Fruit fly (Drosophila melanogaster) whole organism, prepupa: ENCODE measurements around the gene grsm.
A peak's percentile ranks its signal among the peaks of the same experiment; 100 is the strongest.

Experiments
- Blimp-1 ChIP-seq: fragments of 200-800 bp; sonication (Bioruptor generic); optimal IDR thresholded peaks from 3 replicates; lab custom pipeline; 2017; ENCODE audit warnings: missing biosample characterization, missing genetic modification characterization, mild to moderate bottlenecking, moderate library complexity, missing genetic modification reagents
- CG10631 ChIP-seq: fragments of 200-800 bp; sonication (Bioruptor generic); optimal IDR thresholded peaks from 2 replicates; lab custom pipeline; 2016; ENCODE audit warnings: missing biosample characterization, missing genetic modification characterization
- CG11294 ChIP-seq: fragments of 200-800 bp; sonication (Bioruptor generic); IDR thresholded peaks from 2 replicates; pipeline ENCODE4 v1.3.6; 2022; ENCODE audit warnings: missing biosample characterization, missing genetic modification characterization
- CG11762 ChIP-seq: fragments of 200-800 bp; sonication (Bioruptor generic); optimal IDR thresholded peaks from 3 replicates; lab custom pipeline; 2016; ENCODE audit warnings: missing biosample characterization, missing genetic modification characterization; ENCODE audit not compliant: insufficient read depth
- CG11902 ChIP-seq: fragments of 200-800 bp; sonication (Bioruptor generic); optimal IDR thresholded peaks from 3 replicates; lab custom pipeline; 2016; ENCODE audit warnings: missing biosample characterization, missing genetic modification characterization
- CG15336 ChIP-seq: fragments of 200-800 bp; sonication (Bioruptor generic); IDR thresholded peaks from 2 replicates; pipeline ENCODE4 v1.3.6; 2022; ENCODE audit warnings: missing biosample characterization, missing genetic modification characterization
- CG1621 ChIP-seq: fragments of 200-800 bp; sonication (Bioruptor generic); optimal IDR thresholded peaks from 3 replicates; lab custom pipeline; 2018; ENCODE audit warnings: missing biosample characterization, mild to moderate bottlenecking, missing genetic modification characterization
- CG16779 ChIP-seq: fragments of 200-800 bp; sonication (Bioruptor generic); optimal IDR thresholded peaks from 3 replicates; lab custom pipeline; 2017; ENCODE audit warnings: missing biosample characterization, mild to moderate bottlenecking, missing genetic modification characterization
- CG3032 ChIP-seq: fragments of 200-800 bp; optimal IDR thresholded peaks from 2 replicates; lab custom pipeline; 2019; ENCODE audit warnings: missing biosample characterization, mild to moderate bottlenecking, missing genetic modification characterization, moderate library complexity
- CG32006 ChIP-seq: fragments of 200-800 bp; sonication (Bioruptor generic); optimal IDR thresholded peaks from 3 replicates; lab custom pipeline; 2017; ENCODE audit warnings: missing biosample characterization, mild to moderate bottlenecking, missing genetic modification characterization
- CG34406 ChIP-seq: fragments of 200-800 bp; sonication (Bioruptor generic); optimal IDR thresholded peaks from 3 replicates; lab custom pipeline; 2016; ENCODE audit warnings: missing biosample characterization, missing genetic modification characterization
- CG3919 ChIP-seq: fragments of 200-800 bp; sonication (Bioruptor generic); optimal IDR thresholded peaks from 3 replicates; lab custom pipeline; 2016; ENCODE audit warnings: missing biosample characterization, missing genetic modification characterization
- CG4318 ChIP-seq: fragments of 200-800 bp; sonication (Bioruptor generic); optimal IDR thresholded peaks from 3 replicates; lab custom pipeline; 2017; ENCODE audit warnings: missing biosample characterization, mild to moderate bottlenecking, missing genetic modification characterization
- CG6276 ChIP-seq: fragments of 200-800 bp; sonication (Bioruptor generic); optimal IDR thresholded peaks from 2 replicates; lab custom pipeline; 2017; ENCODE audit warnings: missing biosample characterization, mild to moderate bottlenecking, missing genetic modification characterization
- CG6792 ChIP-seq: fragments of 200-800 bp; sonication (Bioruptor generic); optimal IDR thresholded peaks from 3 replicates; lab custom pipeline; 2016; ENCODE audit warnings: missing biosample characterization, missing genetic modification characterization
- CG6854 ChIP-seq: fragments of 200-800 bp; sonication (Bioruptor generic); optimal IDR thresholded peaks from 2 replicates; lab custom pipeline; 2017; ENCODE audit warnings: missing biosample characterization, mild to moderate bottlenecking, missing genetic modification characterization
- CG7368 ChIP-seq: fragments of 200-800 bp; sonication (Bioruptor generic); optimal IDR thresholded peaks from 3 replicates; lab custom pipeline; 2016; ENCODE audit warnings: missing biosample characterization, missing genetic modification characterization
- CG8319 ChIP-seq: fragments of 200-800 bp; sonication (Bioruptor generic); optimal IDR thresholded peaks from 3 replicates; lab custom pipeline; 2016; ENCODE audit warnings: missing biosample characterization, missing genetic modification characterization
- CG8632 ChIP-seq: fragments of 200-800 bp; sonication (Bioruptor generic); optimal IDR thresholded peaks from 3 replicates; lab custom pipeline; 2016; ENCODE audit warnings: missing biosample characterization, missing genetic modification characterization
- CG9139 ChIP-seq: fragments of 200-800 bp; sonication (Bioruptor generic); optimal IDR thresholded peaks from 3 replicates; lab custom pipeline; 2017; ENCODE audit warnings: missing biosample characterization, mild to moderate bottlenecking, missing genetic modification characterization
- Eip75B ChIP-seq: fragments of 200-800 bp; sonication (Bioruptor generic); optimal IDR thresholded peaks from 3 replicates; lab custom pipeline; 2016; ENCODE audit warnings: missing biosample characterization, missing genetic modification characterization
- Eip78C ChIP-seq: fragments of 200-800 bp; sonication (Bioruptor generic); peaks from one replicate; lab custom pipeline; 2016; ENCODE audit warnings: missing biosample characterization, missing genetic modification characterization
- Eip93F ChIP-seq: fragments of 200-800 bp; sonication (Bioruptor generic); optimal IDR thresholded peaks from 2 replicates; lab custom pipeline; 2016; ENCODE audit warnings: missing biosample characterization, mild to moderate bottlenecking, missing genetic modification characterization
- Ets21C ChIP-seq: fragments of 200-800 bp; sonication (Bioruptor generic); optimal IDR thresholded peaks from 3 replicates; lab custom pipeline; 2016; ENCODE audit warnings: missing biosample characterization, missing genetic modification characterization
- Ets96B ChIP-seq: fragments of 200-800 bp; optimal IDR thresholded peaks from 2 replicates; lab custom pipeline; 2019; ENCODE audit warnings: missing biosample characterization, mild to moderate bottlenecking, missing genetic modification characterization, moderate library complexity
- Gug ChIP-seq: fragments of 200-800 bp; sonication (Bioruptor generic); IDR thresholded peaks from 2 replicates; pipeline ENCODE4 v1.3.6; 2022; ENCODE audit warnings: missing biosample characterization, missing genetic modification characterization
- Hr38 ChIP-seq: sonication (Bioruptor generic); optimal IDR thresholded peaks from 2 replicates; lab custom pipeline; 2016; ENCODE audit warnings: missing biosample characterization, missing genetic modification characterization
- Hr39 ChIP-seq: fragments of 200-800 bp; sonication (Bioruptor generic); optimal IDR thresholded peaks from 2 replicates; lab custom pipeline; 2016; ENCODE audit warnings: missing biosample characterization, missing genetic modification characterization
- Hr4 ChIP-seq: fragments of 200-800 bp; sonication (Bioruptor generic); optimal IDR thresholded peaks from 3 replicates; lab custom pipeline; 2016; ENCODE audit warnings: missing biosample characterization, missing genetic modification characterization
- Lpt ChIP-seq: fragments of 200-800 bp; sonication (Bioruptor generic); optimal IDR thresholded peaks from 3 replicates; lab custom pipeline; 2016; ENCODE audit warnings: missing biosample characterization, missing genetic modification characterization
- Met ChIP-seq: fragments of 200-800 bp; sonication (Bioruptor generic); optimal IDR thresholded peaks from 3 replicates; lab custom pipeline; 2016; ENCODE audit warnings: missing biosample characterization, missing genetic modification characterization
- OdsH ChIP-seq: fragments of 200-800 bp; sonication (Bioruptor generic); optimal IDR thresholded peaks from 3 replicates; lab custom pipeline; 2016; ENCODE audit warnings: missing biosample characterization, missing genetic modification characterization
- Smox ChIP-seq: fragments of 200-800 bp; sonication (Bioruptor generic); optimal IDR thresholded peaks from 3 replicates; lab custom pipeline; 2016; ENCODE audit warnings: missing biosample characterization, missing genetic modification characterization
- Sox102F ChIP-seq: fragments of 200-800 bp; sonication (Bioruptor generic); optimal IDR thresholded peaks from 2 replicates; lab custom pipeline; 2016; ENCODE audit warnings: missing biosample characterization, mild to moderate bottlenecking, missing genetic modification characterization
- Sox14 ChIP-seq: fragments of 200-800 bp; sonication (Bioruptor generic); optimal IDR thresholded peaks from 3 replicates; lab custom pipeline; 2016; ENCODE audit warnings: missing biosample characterization, missing genetic modification characterization
- Sox15 ChIP-seq: fragments of 200-800 bp; sonication (Bioruptor generic); optimal IDR thresholded peaks from 3 replicates; lab custom pipeline; 2016; ENCODE audit warnings: missing biosample characterization, missing genetic modification characterization
- achi ChIP-seq: fragments of 200-800 bp; sonication (Bioruptor generic); optimal IDR thresholded peaks from 3 replicates; lab custom pipeline; 2016; ENCODE audit warnings: missing biosample characterization, missing genetic modification characterization
- acj6 ChIP-seq: fragments of 200-800 bp; sonication (Bioruptor generic); optimal IDR thresholded peaks from 3 replicates; lab custom pipeline; 2016; ENCODE audit warnings: missing biosample characterization, missing genetic modification characterization
- cyc ChIP-seq: fragments of 200-800 bp; sonication (Bioruptor generic); optimal IDR thresholded peaks from 3 replicates; lab custom pipeline; 2016; ENCODE audit warnings: missing biosample characterization, missing genetic modification characterization
- dac ChIP-seq: fragments of 200-800 bp; sonication (Bioruptor generic); optimal IDR thresholded peaks from 2 replicates; lab custom pipeline; 2017; ENCODE audit warnings: missing biosample characterization, mild to moderate bottlenecking, missing genetic modification characterization
- dsx ChIP-seq: fragments of 200-800 bp; optimal IDR thresholded peaks from 3 replicates; lab custom pipeline; 2019; ENCODE audit warnings: missing biosample characterization, mild to moderate bottlenecking, missing genetic modification characterization, moderate library complexity; ENCODE audit not compliant: poor library complexity, severe bottlenecking
- eg ChIP-seq: fragments of 200-800 bp; sonication (Bioruptor generic); IDR thresholded peaks from 3 replicates; pipeline ENCODE4 v1.3.6; 2022; ENCODE audit warnings: missing biosample characterization, missing genetic modification characterization
- fd85E ChIP-seq: fragments of 200-800 bp; sonication (Bioruptor generic); optimal IDR thresholded peaks from 3 replicates; lab custom pipeline; 2016; ENCODE audit warnings: missing biosample characterization, missing genetic modification characterization
- fkh ChIP-seq: fragments of 200-800 bp; sonication (Bioruptor generic); optimal IDR thresholded peaks from 3 replicates; lab custom pipeline; 2017; ENCODE audit warnings: missing biosample characterization, mild to moderate bottlenecking, missing genetic modification characterization, moderate library complexity
- lz ChIP-seq: fragments of 200-800 bp; sonication (Bioruptor generic); optimal IDR thresholded peaks from 3 replicates; lab custom pipeline; 2016; ENCODE audit warnings: missing biosample characterization, missing genetic modification characterization
- net ChIP-seq: fragments of 200-800 bp; sonication (Bioruptor generic); optimal IDR thresholded peaks from 3 replicates; lab custom pipeline; 2016; ENCODE audit warnings: missing biosample characterization, missing genetic modification characterization
- pdm3 ChIP-seq: fragments of 200-800 bp; sonication (Bioruptor generic); optimal IDR thresholded peaks from 3 replicates; lab custom pipeline; 2016; ENCODE audit warnings: missing biosample characterization, missing genetic modification characterization
- salr ChIP-seq, 2 experiments: fragments of 200-800 bp; sonication (Bioruptor generic); optimal IDR thresholded peaks; 3 replicates each; lab custom pipeline; 2016 to 2018; ENCODE audit warnings: missing biosample characterization in 2 of 2, missing genetic modification characterization in 2 of 2, mild to moderate bottlenecking in 1 of 2
- spab ChIP-seq: fragments of 200-800 bp; sonication (Bioruptor generic); optimal IDR thresholded peaks from 2 replicates; lab custom pipeline; 2017; ENCODE audit warnings: missing biosample characterization, mild to moderate bottlenecking, missing genetic modification characterization, missing genetic modification reagents
- ss ChIP-seq, 2 experiments: fragments of 200-800 bp; sonication (Bioruptor generic); optimal IDR thresholded peaks; 2 replicates in 1 of 2; 3 replicates in 1 of 2; lab custom pipeline; 2017 to 2018; ENCODE audit warnings: mild to moderate bottlenecking in 2 of 2, missing biosample characterization in 2 of 2, missing genetic modification characterization in 2 of 2, moderate library complexity in 1 of 2
- svp ChIP-seq: fragments of 200-800 bp; sonication (Bioruptor generic); peaks from one replicate; lab custom pipeline; 2016; ENCODE audit warnings: missing biosample characterization, missing genetic modification characterization
- topi ChIP-seq: fragments of 200-800 bp; sonication (Bioruptor generic); optimal IDR thresholded peaks from 3 replicates; lab custom pipeline; 2016; ENCODE audit warnings: missing biosample characterization, missing genetic modification characterization
- vri ChIP-seq: fragments of 200-800 bp; sonication (Bioruptor generic); optimal IDR thresholded peaks from 3 replicates; lab custom pipeline; 2016; ENCODE audit warnings: missing biosample characterization, mild to moderate bottlenecking, missing genetic modification characterization

The grsm gene

DNA sequence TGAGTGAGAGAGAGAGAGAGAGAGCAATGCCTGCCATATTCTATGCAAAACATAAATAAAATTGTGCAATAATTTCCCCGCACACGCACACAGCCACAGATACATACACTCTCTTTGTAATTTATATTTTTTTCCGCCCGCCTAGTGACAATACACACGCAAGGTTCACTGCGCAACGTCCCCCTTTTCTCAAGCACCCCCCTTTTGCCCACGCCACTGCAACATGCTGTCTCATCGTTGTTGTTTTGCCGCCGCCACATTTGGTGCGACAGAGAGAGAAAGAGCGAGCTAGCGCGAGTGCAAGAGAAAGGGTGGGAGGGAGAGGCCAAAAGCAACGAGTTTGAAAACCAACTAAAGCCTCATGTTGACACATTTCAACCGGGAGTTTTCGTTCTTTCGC, 44.8 kb upstream of the grsm start:
- TF ChIP-seq Gug (GFP tag; lab: Robert Waterston, UW) (peak; percentile 80), Sox14 (GFP tag; lab: Kevin White, UChicago) (peak; percentile 90), CG16779 (peak; percentile 53), CG6854 (GFP tag; lab: Kevin White, UChicago) (peak; percentile 26), lz (peak; percentile 82), Sox102F (GFP tag; lab: Kevin White, UChicago) (peak; percentile 71), fd85E (GFP tag; lab: Kevin White, UChicago) (no peak), CG6792 (GFP tag; lab: Kevin White, UChicago) (peak; percentile 77), CG10631 (GFP tag; lab: Kevin White, UChicago) (peak; percentile 72), Ets96B (tag; lab: Kevin White, UChicago) (peak; percentile 63), CG11762 (peak; percentile 33), CG9139 (peak; percentile 64), CG4318 (GFP tag; lab: Kevin White, UChicago) (no peak), ss (GFP tag; optimal IDR thresholded peaks at IDR 0.05; lab: Kevin White, UChicago) (peak; percentile 71 to 75), OdsH (GFP tag; lab: Kevin White, UChicago) (peak; percentile 77), fkh (GFP tag; lab: Kevin White, UChicago) (peak; percentile 59), Blimp-1 (peak; percentile 57), svp (GFP tag; lab: Kevin White, UChicago) (peak; percentile 87), Eip93F (GFP tag; lab: Kevin White, UChicago) (no peak), CG7368 (GFP tag; lab: Kevin White, UChicago) (peak; percentile 74), CG1621 (peak; percentile 63), CG34406 (GFP tag; lab: Kevin White, UChicago) (peak; percentile 56), vri (peak; percentile 86), Sox15 (peak; percentile 73), acj6 (GFP tag; lab: Kevin White, UChicago) (peak; percentile 73), CG8319 (GFP tag; lab: Kevin White, UChicago) (peak; percentile 63), Hr4 (GFP tag; lab: Kevin White, UChicago) (peak; percentile 74), CG3032 (tag; lab: Kevin White, UChicago) (peak; percentile 49), CG15336 (GFP tag; lab: Robert Waterston, UW) (no peak; the same call in 1 of the 2 replicates), salr (GFP tag; optimal IDR thresholded peaks at IDR 0.05; lab: Kevin White, UChicago) (peak; percentile 50 to 55), CG3919 (GFP tag; lab: Kevin White, UChicago) (peak; percentile 72), Met (GFP tag; lab: Kevin White, UChicago) (peak; percentile 71), Smox (GFP tag; lab: Kevin White, UChicago) (peak; percentile 68), CG6276 (GFP tag; lab: Kevin White, UChicago) (peak; percentile 77), eg (GFP tag; lab: Robert Waterston, UW) (peak; percentile 89), Hr38 (no peak), Eip78C (GFP tag; lab: Kevin White, UChicago) (peak; percentile 92), CG11294 (GFP tag; lab: Robert Waterston, UW) (peak; percentile 51), topi (GFP tag; lab: Kevin White, UChicago) (peak; percentile 66), CG8632 (peak; percentile 62), Lpt (GFP tag; lab: Kevin White, UChicago) (peak; percentile 76), dac (peak; percentile 77), CG32006 (GFP tag; lab: Kevin White, UChicago) (peak; percentile 77), dsx (GFP tag; lab: Kevin White, UChicago) (peak; percentile 48), spab (peak; percentile 47), cyc (GFP tag; lab: Kevin White, UChicago) (peak; percentile 74), net (peak; percentile 80), achi (GFP tag; lab: Kevin White, UChicago) (peak; percentile 62), Eip75B (GFP tag; lab: Kevin White, UChicago) (peak; percentile 58), CG11902 (GFP tag; lab: Kevin White, UChicago) (peak; percentile 65), pdm3 (GFP tag; lab: Kevin White, UChicago) (peak; percentile 78), Hr39 (GFP tag; lab: Kevin White, UChicago) (peak; percentile 75), Ets21C (GFP tag; lab: Kevin White, UChicago) (peak; percentile 67)
